Fruit fly (Drosophila melanogaster) whole organism, embryonic: Measurements from ENCODE around the gene CG32568.

Experiments used
- B-H2 ChIP-seq: fragments of 200-800 bp; sonication (Bioruptor generic); optimal IDR thresholded peaks from 2 replicates; lab custom pipeline; 2018; ENCODE audit warnings: missing biosample characterization, mild to moderate bottlenecking, missing genetic modification characterization
- CG10274 ChIP-seq: fragments of 200-800 bp; sonication (Bioruptor generic); optimal IDR thresholded peaks from 3 replicates; lab custom pipeline; 2017; ENCODE audit warnings: missing biosample characterization, mild to moderate bottlenecking, missing genetic modification characterization
- CG10366 ChIP-seq: fragments of 200-800 bp; sonication (Bioruptor generic); IDR thresholded peaks from 2 replicates; pipeline ENCODE4 v1.3.6; 2022; ENCODE audit warnings: missing biosample characterization, missing genetic modification characterization
- CG15514 ChIP-seq: fragments of 200-800 bp; sonication (Bioruptor generic); optimal IDR thresholded peaks from 3 replicates; lab custom pipeline; 2017; ENCODE audit warnings: missing biosample characterization, missing genetic modification characterization, mild to moderate bottlenecking, moderate library complexity, missing genetic modification reagents
- CG16863 ChIP-seq: fragments of 200-800 bp; sonication (Bioruptor generic); optimal IDR thresholded peaks from 3 replicates; lab custom pipeline; 2016; ENCODE audit warnings: missing biosample characterization, missing genetic modification characterization
- CG17328 ChIP-seq: fragments of 200-800 bp; sonication (Bioruptor generic); IDR thresholded peaks from 2 replicates; pipeline ENCODE4 v1.3.6; 2022; ENCODE audit warnings: missing biosample characterization, missing genetic modification characterization
- CG17829 ChIP-seq: fragments of 200-800 bp; optimal IDR thresholded peaks from 2 replicates; lab custom pipeline; 2019; ENCODE audit warnings: missing biosample characterization, mild to moderate bottlenecking, missing genetic modification characterization, moderate library complexity
- CG30020 ChIP-seq: fragments of 200-800 bp; optimal IDR thresholded peaks from 2 replicates; lab custom pipeline; 2019; ENCODE audit warnings: missing biosample characterization, mild to moderate bottlenecking, missing genetic modification characterization, moderate library complexity
- CG31365 ChIP-seq: fragments of 200-800 bp; sonication (Bioruptor generic); optimal IDR thresholded peaks from 2 replicates; lab custom pipeline; 2018; ENCODE audit warnings: missing biosample characterization, mild to moderate bottlenecking, missing genetic modification characterization
- CG31441 ChIP-seq: fragments of 200-800 bp; sonication (Bioruptor generic); IDR thresholded peaks from 2 replicates; pipeline ENCODE4 v1.3.6; 2022; ENCODE audit warnings: missing biosample characterization, missing genetic modification characterization
- CG32767 ChIP-seq: fragments of 200-800 bp; sonication (Bioruptor generic); IDR thresholded peaks from 2 replicates; pipeline ENCODE4 v1.3.6; 2022; ENCODE audit warnings: missing biosample characterization, missing genetic modification characterization
- CG33557 ChIP-seq: fragments of 200-800 bp; sonication (Bioruptor generic); optimal IDR thresholded peaks from 2 replicates; lab custom pipeline; 2019; ENCODE audit warnings: missing biosample characterization, mild to moderate bottlenecking, missing genetic modification characterization, moderate library complexity
- CG34422 ChIP-seq: fragments of 200-800 bp; sonication (Bioruptor generic); IDR thresholded peaks from 3 replicates; pipeline ENCODE4 v1.3.6; 2022; ENCODE audit warnings: missing biosample characterization, missing genetic modification characterization
- CG3847 ChIP-seq: fragments of 200-800 bp; sonication (Bioruptor generic); IDR thresholded peaks from 2 replicates; pipeline ENCODE4 v1.3.6; 2022; ENCODE audit warnings: missing biosample characterization, missing genetic modification characterization
- CG4282 ChIP-seq: fragments of 200-800 bp; sonication (Bioruptor generic); optimal IDR thresholded peaks from 2 replicates; lab custom pipeline; 2016; ENCODE audit warnings: missing biosample characterization, missing genetic modification characterization
- CG4617 ChIP-seq: fragments of 200-800 bp; sonication (Bioruptor generic); optimal IDR thresholded peaks from 3 replicates; lab custom pipeline; 2016; ENCODE audit warnings: missing biosample characterization, missing genetic modification characterization, borderline replicate concordance
- CG5245 ChIP-seq: fragments of 200-800 bp; sonication (Bioruptor generic); optimal IDR thresholded peaks from 3 replicates; lab custom pipeline; 2016; ENCODE audit warnings: missing biosample characterization, missing genetic modification characterization
- CG6791 ChIP-seq: fragments of 200-800 bp; sonication (Bioruptor generic); IDR thresholded peaks from 3 replicates; pipeline ENCODE4 v1.3.6; 2022; ENCODE audit warnings: missing biosample characterization, missing genetic modification characterization; ENCODE audit not compliant: partially characterized antibody
- CG7271 ChIP-seq: fragments of 200-800 bp; sonication (Bioruptor generic); optimal IDR thresholded peaks from 2 replicates; lab custom pipeline; 2018; ENCODE audit warnings: missing biosample characterization, mild to moderate bottlenecking, missing genetic modification characterization, moderate library complexity
- CG7372 ChIP-seq: fragments of 200-800 bp; sonication (Bioruptor generic); IDR thresholded peaks from 2 replicates; pipeline ENCODE4 v1.3.6; 2022; ENCODE audit warnings: missing biosample characterization, missing genetic modification characterization
- CG8359 ChIP-seq: fragments of 200-800 bp; sonication (Bioruptor generic); optimal IDR thresholded peaks from 2 replicates; lab custom pipeline; 2017; ENCODE audit warnings: missing biosample characterization, mild to moderate bottlenecking, missing genetic modification characterization, borderline replicate concordance
- Gsc ChIP-seq: fragments of 200-800 bp; sonication (Bioruptor generic); IDR thresholded peaks from 2 replicates; pipeline ENCODE4 v1.3.6; 2022; ENCODE audit warnings: missing biosample characterization, missing genetic modification characterization
- H2.0 ChIP-seq: fragments of 200-800 bp; sonication (Bioruptor generic); IDR thresholded peaks from 2 replicates; pipeline ENCODE4 v1.3.6; 2022; ENCODE audit warnings: missing biosample characterization, missing genetic modification characterization
- Hmx ChIP-seq: fragments of 200-800 bp; sonication (Bioruptor generic); optimal IDR thresholded peaks from 2 replicates; lab custom pipeline; 2016; ENCODE audit warnings: missing biosample characterization, missing genetic modification characterization
- Mes4 ChIP-seq: fragments of 200-800 bp; sonication (Bioruptor generic); optimal IDR thresholded peaks from 2 replicates; lab custom pipeline; 2016; ENCODE audit warnings: missing biosample characterization, missing genetic modification characterization
- Scr ChIP-seq: fragments of 200-800 bp; sonication (Bioruptor generic); IDR thresholded peaks from 2 replicates; pipeline ENCODE4 v1.3.6; 2022; ENCODE audit warnings: missing biosample characterization, missing genetic modification characterization; ENCODE audit not compliant: partially characterized antibody
- Six4 ChIP-seq: fragments of 200-800 bp; sonication (Bioruptor generic); optimal IDR thresholded peaks from 2 replicates; lab custom pipeline; 2016; ENCODE audit warnings: missing biosample characterization, missing genetic modification characterization
- Vsx1 ChIP-seq: fragments of 200-800 bp; sonication (Bioruptor generic); optimal IDR thresholded peaks from 2 replicates; lab custom pipeline; 2017; ENCODE audit warnings: missing biosample characterization, mild to moderate bottlenecking, missing genetic modification characterization, missing genetic modification reagents
- amos ChIP-seq: fragments of 200-800 bp; sonication (Bioruptor generic); IDR thresholded peaks from 2 replicates; pipeline ENCODE4 v1.3.6; 2022; ENCODE audit warnings: missing biosample characterization, missing genetic modification characterization; ENCODE audit not compliant: partially characterized antibody
- ara ChIP-seq: fragments of 200-800 bp; sonication (Bioruptor generic); IDR thresholded peaks from 2 replicates; pipeline ENCODE4 v1.3.6; 2022; ENCODE audit warnings: missing biosample characterization, missing genetic modification characterization
- bcd ChIP-seq: fragments of 200-800 bp; sonication (Bioruptor generic); optimal IDR thresholded peaks from 2 replicates; lab custom pipeline; 2017; ENCODE audit warnings: missing biosample characterization, mild to moderate bottlenecking, missing genetic modification characterization
- en ChIP-seq: fragments of 200-800 bp; sonication (Bioruptor generic); optimal IDR thresholded peaks from 2 replicates; lab custom pipeline; 2016; ENCODE audit warnings: missing biosample characterization, missing genetic modification characterization
- eve ChIP-seq, 2 experiments: fragments of >200 bp; optimal IDR thresholded peaks; 2 replicates each; lab custom pipeline; 2017; ENCODE audit warnings: missing biosample characterization in 2 of 2, missing genetic modification characterization in 2 of 2
- ewg ChIP-seq: fragments of 200-800 bp; sonication (Bioruptor generic); optimal IDR thresholded peaks from 3 replicates; lab custom pipeline; 2017; ENCODE audit warnings: mild to moderate bottlenecking, missing biosample characterization, missing genetic modification reagents, missing genetic modification characterization
- fd96Cb ChIP-seq: fragments of 200-800 bp; sonication (Bioruptor generic); optimal IDR thresholded peaks from 2 replicates; lab custom pipeline; 2018; ENCODE audit warnings: missing biosample characterization, mild to moderate bottlenecking, missing genetic modification characterization, moderate library complexity
- fru ChIP-seq: fragments of >200 bp; optimal IDR thresholded peaks from 2 replicates; lab custom pipeline; 2017
- fu2 ChIP-seq: fragments of 200-800 bp; sonication (Bioruptor generic); optimal IDR thresholded peaks from 2 replicates; lab custom pipeline; 2016; ENCODE audit warnings: missing biosample characterization, missing genetic modification characterization
- gro ChIP-seq: fragments of 200-800 bp; sonication (Bioruptor generic); optimal IDR thresholded peaks from 2 replicates; lab custom pipeline; 2016; ENCODE audit warnings: missing biosample characterization, missing genetic modification characterization
- nau ChIP-seq: fragments of 200-800 bp; sonication (Bioruptor generic); optimal IDR thresholded peaks from 3 replicates; lab custom pipeline; 2017; ENCODE audit warnings: missing biosample characterization, mild to moderate bottlenecking, missing genetic modification characterization, missing genetic modification reagents
- p53 ChIP-seq: fragments of 200-800 bp; sonication (Bioruptor generic); optimal IDR thresholded peaks from 2 replicates; lab custom pipeline; 2016; ENCODE audit warnings: missing biosample characterization, missing genetic modification characterization
- phol ChIP-seq: fragments of 200-800 bp; sonication (Bioruptor generic); optimal IDR thresholded peaks from 3 replicates; lab custom pipeline; 2018; ENCODE audit warnings: missing biosample characterization, mild to moderate bottlenecking, missing genetic modification characterization, moderate library complexity
- prd ChIP-seq, 3 experiments: fragments of >200 bp in 2 of 3; fragments of 200-800 bp in 1 of 3; sonication (Bioruptor generic) in 1 of 3; optimal IDR thresholded peaks in 2 of 3; IDR thresholded peaks in 1 of 3; 2 replicates in 2 of 3; 3 replicates in 1 of 3; pipeline versions ENCODE4 v1.3.6 to Lab custom; 2017 to 2022; ENCODE audit warnings: missing biosample characterization in 1 of 3, missing genetic modification characterization in 1 of 3
- pzg ChIP-seq: fragments of 200-800 bp; sonication (Bioruptor generic); optimal IDR thresholded peaks from 3 replicates; lab custom pipeline; 2018; ENCODE audit warnings: missing biosample characterization, mild to moderate bottlenecking, missing genetic modification characterization, moderate library complexity
- seq ChIP-seq: fragments of 200-800 bp; sonication (Bioruptor generic); IDR thresholded peaks from 2 replicates; pipeline ENCODE4 v1.3.6; 2022; ENCODE audit warnings: missing biosample characterization, missing genetic modification characterization
- tx ChIP-seq: fragments of 200-800 bp; sonication (Bioruptor generic); optimal IDR thresholded peaks from 2 replicates; lab custom pipeline; 2016; ENCODE audit warnings: missing biosample characterization, missing genetic modification characterization
- unpg ChIP-seq: fragments of 200-800 bp; sonication (Bioruptor generic); optimal IDR thresholded peaks from 3 replicates; lab custom pipeline; 2018; ENCODE audit warnings: missing biosample characterization, mild to moderate bottlenecking, missing genetic modification characterization, moderate library complexity
- vfl ChIP-seq: fragments of 200-800 bp; sonication (Bioruptor generic); optimal IDR thresholded peaks from 2 replicates; lab custom pipeline; 2016; ENCODE audit warnings: missing biosample characterization, missing genetic modification characterization
- zen ChIP-seq: fragments of 200-800 bp; sonication (Bioruptor generic); optimal IDR thresholded peaks from 3 replicates; lab custom pipeline; 2018; ENCODE audit warnings: missing biosample characterization, mild to moderate bottlenecking, missing genetic modification characterization, moderate library complexity

Gene CG32568

DNA sequence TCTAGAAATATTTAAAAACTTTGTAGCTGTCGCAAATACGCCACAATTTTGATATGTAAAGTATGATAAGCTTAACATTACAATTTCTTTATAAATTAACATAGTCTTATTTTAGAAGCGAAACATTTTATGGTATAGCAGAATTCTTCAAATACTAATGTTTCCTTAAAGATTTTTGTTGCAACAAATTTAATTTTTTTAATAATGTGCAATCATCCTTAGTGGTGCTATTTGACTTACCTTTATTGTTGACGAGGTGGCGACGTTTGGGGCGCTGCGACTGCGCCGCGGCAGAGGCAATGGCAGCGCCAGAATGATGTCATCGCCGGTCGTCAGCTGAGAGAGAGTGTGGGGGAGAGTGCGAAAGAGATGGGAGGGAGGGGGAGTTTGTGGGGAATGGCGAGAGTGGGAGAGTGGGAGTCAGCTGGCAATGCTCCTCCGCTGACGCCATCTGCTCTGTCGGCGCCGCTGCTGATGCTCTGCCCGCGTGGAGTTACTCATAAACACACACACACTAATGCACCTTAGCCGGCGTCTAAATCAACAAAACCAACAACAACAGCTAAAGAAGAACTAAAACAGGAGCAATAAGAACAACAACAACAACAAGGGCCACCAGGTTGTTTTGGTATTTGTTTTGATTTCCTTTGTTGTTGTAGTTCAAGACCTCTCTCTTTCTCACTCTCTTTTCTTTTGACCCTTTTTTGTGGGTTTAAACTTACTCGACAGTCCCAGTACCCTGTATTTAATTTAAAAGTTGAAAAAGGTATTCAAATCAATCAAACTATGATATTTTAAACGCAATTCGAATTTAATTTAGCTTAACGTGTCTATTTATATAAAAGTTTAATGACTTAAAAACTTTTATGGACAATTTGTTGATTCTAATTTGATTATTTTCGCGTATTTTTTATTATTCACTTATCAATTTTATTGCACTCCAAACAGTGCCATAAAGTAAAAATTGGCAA, 17.2 kb upstream of the CG32568 start (continued):
- TF ChIP-seq amos (GFP tag; lab: Robert Waterston, UW) (no peak; the same call in 1 of the 2 replicates), bcd (GFP tag; lab: Kevin White, UChicago) (peak; percentile 60), p53 (no peak), CG7271 (tag; lab: Kevin White, UChicago) (no peak), H2.0 (peak; percentile 57), CG3847 (GFP tag; lab: Robert Waterston, UW) (peak; percentile 58), CG31365 (tag; lab: Kevin White, UChicago) (no peak), CG6791 (GFP tag; lab: Robert Waterston, UW) (no peak), ewg (GFP tag; lab: Kevin White, UChicago) (peak; percentile 59), en (GFP tag; lab: Kevin White, UChicago) (peak; percentile 33), CG8359 (no peak), seq (GFP tag; lab: Robert Waterston, UW) (peak; percentile 78), Mes4 (GFP tag; lab: Kevin White, UChicago) (peak; percentile 30), tx (GFP tag; lab: Kevin White, UChicago) (peak; percentile 9), gro (no peak), fd96Cb (peak; percentile 61), vfl (GFP tag; lab: Kevin White, UChicago) (peak; percentile 37), CG4617 (GFP tag; lab: Kevin White, UChicago) (no peak), prd (optimal IDR thresholded peaks at IDR 0.05; lab: Kevin White, UChicago) (no peak), prd (GFP tag; IDR thresholded peaks at IDR 0.05; lab: Robert Waterston, UW) (no peak; the same call in none of the 3 replicates), phol (tag; lab: Kevin White, UChicago) (peak; percentile 62), CG34422 (GFP tag; lab: Robert Waterston, UW) (peak; percentile 67; the same call in 2 of the 3 replicates), ara (peak; percentile 55; the same call in 1 of the 2 replicates), eve (GFP tag; optimal IDR thresholded peaks at IDR 0.05; lab: Kevin White, UChicago) (peak in 1 of 2 experiments; percentile 72), CG17328 (GFP tag; lab: Robert Waterston, UW) (peak; percentile 76), CG16863 (GFP tag; lab: Kevin White, UChicago) (peak; percentile 19), zen (tag; lab: Kevin White, UChicago) (no peak), Gsc (GFP tag; lab: Robert Waterston, UW) (no peak), fu2 (GFP tag; lab: Kevin White, UChicago) (peak; percentile 3), CG4282 (GFP tag; lab: Kevin White, UChicago) (no peak), Six4 (GFP tag; lab: Kevin White, UChicago) (peak; percentile 8), CG15514 (GFP tag; lab: Kevin White, UChicago) (peak; percentile 20), CG7372 (GFP tag; lab: Robert Waterston, UW) (no peak), CG32767 (GFP tag; lab: Robert Waterston, UW) (peak; percentile 78), CG31441 (peak; percentile 83), fru (lab: Kevin White, UChicago) (no peak), unpg (GFP tag; lab: Kevin White, UChicago) (peak; percentile 88), pzg (GFP tag; lab: Kevin White, UChicago) (no peak), CG10274 (GFP tag; lab: Kevin White, UChicago) (no peak), Hmx (GFP tag; lab: Kevin White, UChicago) (no peak), Scr (no peak), CG17829 (peak; percentile 66), CG10366 (GFP tag; lab: Robert Waterston, UW) (peak; percentile 67), Vsx1 (peak; percentile 51), CG5245 (GFP tag; lab: Kevin White, UChicago) (no peak), B-H2 (GFP tag; lab: Kevin White, UChicago) (no peak), CG33557 (peak; percentile 31), nau (GFP tag; lab: Kevin White, UChicago) (peak; percentile 12), CG30020 (tag; lab: Kevin White, UChicago) (no peak)
